Worm (Caenorhabditis elegans): Measurements from ENCODE around the gene mlcd-1.

ce11 chrIII:4540604-4541003 lies 27.3 kb downstream of the mlcd-1 start, which contains the start of gene ugt-62:
- TF ChIP-seq lsy-2 (tag; optimal IDR thresholded peaks at IDR 0.05) (no peak), unc-62 (GFP tag; optimal IDR thresholded peaks at IDR 0.05) (no peak), elt-2 (tag; optimal IDR thresholded peaks at IDR 0.05) (peak; percentile 78), nhr-237 (tag; optimal IDR thresholded peaks at IDR 0.05) (no peak), ztf-4 (tag; optimal IDR thresholded peaks at IDR 0.05) (no peak), nhr-77 (tag; optimal IDR thresholded peaks at IDR 0.05) (no peak), nhr-90 (tag; optimal IDR thresholded peaks at IDR 0.05; ENCODE audit: poor library complexity) (peak; percentile 35), nhr-28 (tag; optimal IDR thresholded peaks at IDR 0.05) (no peak)

Data from whole organism, L1 larva.